Fruit fly (Drosophila melanogaster) Kc167 (cell line): Measurements from ENCODE around the gene JMJD5.

Experiments used
- Myc ChIP-seq: fragments of >200 bp; optimal IDR thresholded peaks from 2 replicates; lab custom pipeline; 2017; ENCODE audit warnings: missing external identifiers
- Sin3A ChIP-seq: fragments of >200 bp; optimal IDR thresholded peaks from 2 replicates; lab custom pipeline; 2018; ENCODE audit warnings: missing external identifiers
- h ChIP-seq: fragments of >200 bp; optimal IDR thresholded peaks from 3 replicates; lab custom pipeline; 2018; ENCODE audit warnings: missing external identifiers
- insv ChIP-seq: fragments of >200 bp; optimal IDR thresholded peaks from 3 replicates; lab custom pipeline; 2018; ENCODE audit warnings: missing external identifiers
- psq ChIP-seq: fragments of >200 bp; optimal IDR thresholded peaks from 2 replicates; lab custom pipeline; 2017; ENCODE audit warnings: missing external identifiers
- ttk ChIP-seq: sonication (Bioruptor generic); optimal IDR thresholded peaks from 2 replicates; lab custom pipeline; 2017; ENCODE audit warnings: missing external identifiers

DNA sequence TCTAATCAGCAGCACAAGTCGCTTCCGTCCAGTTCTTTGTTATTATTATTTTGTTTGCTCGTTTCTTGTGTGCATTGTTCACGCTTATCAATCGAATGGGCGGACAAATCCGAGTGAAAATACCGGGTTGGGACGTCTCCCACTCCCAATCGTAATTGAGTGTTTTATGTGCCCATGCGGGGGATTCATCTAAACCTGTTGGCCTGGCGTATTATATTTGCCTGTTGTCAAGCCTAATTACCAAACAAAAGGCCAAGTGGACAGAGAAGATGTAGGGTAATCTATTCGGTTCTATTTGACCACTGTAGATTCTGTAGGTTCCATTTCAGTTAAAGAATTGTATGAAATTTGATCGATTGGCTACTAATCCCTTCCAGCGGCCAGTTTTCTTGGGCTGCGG lies 34.9 kb upstream of the JMJD5 start:
- TF ChIP-seq Sin3A (lab: Kevin White, UChicago), result no peak
- TF ChIP-seq h, result no peak
- TF ChIP-seq Myc (lab: Kevin White, UChicago), result no peak
- TF ChIP-seq psq (lab: Kevin White, UChicago), result no peak
- no peak for TF ChIP-seq insv (lab: Kevin White, UChicago)
- TF ChIP-seq ttk (lab: Kevin White, UChicago), result no peak
